Fruit fly (Drosophila melanogaster) whole organism, embryonic: ENCODE data around the gene CG6961.

ENCODE experiments used
- BtbVII ChIP-seq: fragments of 200-800 bp; sonication (Bioruptor generic); optimal IDR thresholded peaks from 3 replicates; lab custom pipeline; 2017; ENCODE audit warnings: missing biosample characterization, mild to moderate bottlenecking, missing genetic modification characterization
- CG11696 ChIP-seq: fragments of 200-800 bp; sonication (Bioruptor generic); IDR thresholded peaks from 2 replicates; pipeline ENCODE4 v1.3.6; 2022; ENCODE audit warnings: missing biosample characterization, missing genetic modification characterization
- CG12391 ChIP-seq: fragments of 200-800 bp; sonication (Bioruptor generic); optimal IDR thresholded peaks from 3 replicates; lab custom pipeline; 2018; ENCODE audit warnings: missing biosample characterization, mild to moderate bottlenecking, missing genetic modification characterization, moderate library complexity
- CG12744 ChIP-seq: fragments of 200-800 bp; sonication (Bioruptor generic); optimal IDR thresholded peaks from 2 replicates; lab custom pipeline; 2016; ENCODE audit warnings: missing biosample characterization, missing genetic modification characterization
- CG14710 ChIP-seq: fragments of 200-800 bp; sonication (Bioruptor generic); optimal IDR thresholded peaks from 3 replicates; lab custom pipeline; 2019; ENCODE audit warnings: missing biosample characterization, mild to moderate bottlenecking, missing genetic modification characterization, moderate library complexity
- CG14860 ChIP-seq: fragments of 200-800 bp; sonication (Bioruptor generic); IDR thresholded peaks from 3 replicates; pipeline ENCODE4 v1.3.6; 2022; ENCODE audit warnings: missing biosample characterization, missing genetic modification characterization; ENCODE audit not compliant: partially characterized antibody
- CG1602 ChIP-seq: fragments of 200-800 bp; sonication (Bioruptor generic); optimal IDR thresholded peaks from 3 replicates; lab custom pipeline; 2016; ENCODE audit warnings: missing biosample characterization, missing genetic modification characterization
- CG2712 ChIP-seq: fragments of 200-800 bp; optimal IDR thresholded peaks from 3 replicates; lab custom pipeline; 2019; ENCODE audit warnings: missing biosample characterization, mild to moderate bottlenecking, missing genetic modification characterization, moderate library complexity
- CG30020 ChIP-seq: fragments of 200-800 bp; optimal IDR thresholded peaks from 2 replicates; lab custom pipeline; 2019; ENCODE audit warnings: missing biosample characterization, mild to moderate bottlenecking, missing genetic modification characterization, moderate library complexity
- CG32772 ChIP-seq: fragments of 200-800 bp; sonication (Bioruptor generic); IDR thresholded peaks from 2 replicates; pipeline ENCODE4 v1.3.6; 2022; ENCODE audit warnings: missing biosample characterization, missing genetic modification characterization
- CG3407 ChIP-seq: fragments of 200-800 bp; sonication (Bioruptor generic); optimal IDR thresholded peaks from 2 replicates; lab custom pipeline; 2018; ENCODE audit warnings: missing biosample characterization, mild to moderate bottlenecking, missing genetic modification characterization
- CG4617 ChIP-seq: fragments of 200-800 bp; sonication (Bioruptor generic); optimal IDR thresholded peaks from 3 replicates; lab custom pipeline; 2016; ENCODE audit warnings: missing biosample characterization, missing genetic modification characterization, borderline replicate concordance
- CG4730 ChIP-seq: fragments of 200-800 bp; sonication (Bioruptor generic); IDR thresholded peaks from 2 replicates; pipeline ENCODE4 v1.3.6; 2022; ENCODE audit warnings: missing biosample characterization, missing genetic modification characterization
- CG7357 ChIP-seq: fragments of 200-800 bp; sonication (Bioruptor generic); IDR thresholded peaks from 3 replicates; pipeline ENCODE4 v1.3.6; 2022; ENCODE audit warnings: missing biosample characterization, missing genetic modification characterization
- CoRest ChIP-seq: fragments of 200-800 bp; sonication (Bioruptor generic); optimal IDR thresholded peaks from 3 replicates; lab custom pipeline; 2018; ENCODE audit warnings: missing biosample characterization, mild to moderate bottlenecking, missing genetic modification characterization, moderate library complexity
- D19B ChIP-seq: fragments of 200-800 bp; sonication (Bioruptor generic); optimal IDR thresholded peaks from 2 replicates; lab custom pipeline; 2017; ENCODE audit warnings: missing biosample characterization, mild to moderate bottlenecking, missing genetic modification characterization
- Dbx ChIP-seq: fragments of 200-800 bp; sonication (Bioruptor generic); IDR thresholded peaks from 3 replicates; pipeline ENCODE4 v1.3.6; 2022; ENCODE audit warnings: missing biosample characterization, missing genetic modification characterization
- Doc2 ChIP-seq: fragments of 200-800 bp; sonication (Bioruptor generic); IDR thresholded peaks from 2 replicates; pipeline ENCODE4 v1.3.6; 2022; ENCODE audit warnings: missing biosample characterization, missing genetic modification characterization
- E2f1 ChIP-seq: fragments of 200-800 bp; sonication (Bioruptor generic); IDR thresholded peaks from 2 replicates; pipeline ENCODE4 v1.3.6; 2022; ENCODE audit warnings: missing biosample characterization, missing genetic modification characterization
- Ets65A ChIP-seq: fragments of 200-800 bp; sonication (Bioruptor generic); peaks from one replicate; lab custom pipeline; 2016; ENCODE audit warnings: missing biosample characterization, missing genetic modification characterization
- HLH54F ChIP-seq: fragments of 200-800 bp; sonication (Bioruptor generic); optimal IDR thresholded peaks from 3 replicates; lab custom pipeline; 2016; ENCODE audit warnings: missing biosample characterization, missing genetic modification characterization
- Hmr ChIP-seq: fragments of 200-800 bp; sonication (Bioruptor generic); optimal IDR thresholded peaks from 3 replicates; lab custom pipeline; 2017; ENCODE audit warnings: mild to moderate bottlenecking, missing biosample characterization, missing genetic modification reagents, missing genetic modification characterization
- MESR4 ChIP-seq: fragments of 200-800 bp; sonication (Bioruptor generic); optimal IDR thresholded peaks from 2 replicates; lab custom pipeline; 2018; ENCODE audit warnings: missing biosample characterization, mild to moderate bottlenecking, missing genetic modification characterization, moderate library complexity
- Oaz ChIP-seq: fragments of 200-800 bp; sonication (Bioruptor generic); IDR thresholded peaks from 2 replicates; pipeline ENCODE4 v1.3.6; 2022; ENCODE audit warnings: missing biosample characterization, missing genetic modification characterization
- PHDP ChIP-seq: fragments of 200-800 bp; sonication (Bioruptor generic); optimal IDR thresholded peaks from 3 replicates; lab custom pipeline; 2018; ENCODE audit warnings: missing biosample characterization, mild to moderate bottlenecking, missing genetic modification characterization, moderate library complexity
- Side ChIP-seq: fragments of 200-800 bp; sonication (Bioruptor generic); optimal IDR thresholded peaks from 2 replicates; lab custom pipeline; 2016; ENCODE audit warnings: missing biosample characterization, missing genetic modification characterization
- Stat92E ChIP-seq, 3 experiments: fragments of >200 bp in 2 of 3; fragments of 200-800 bp in 1 of 3; sonication (Bioruptor generic) in 1 of 3; optimal IDR thresholded peaks; 2 replicates each; lab custom pipeline; 2017 to 2019; ENCODE audit warnings: missing biosample characterization in 3 of 3, missing genetic modification characterization in 3 of 3, mild to moderate bottlenecking in 1 of 3, moderate library complexity in 1 of 3
- Vsx1 ChIP-seq: fragments of 200-800 bp; sonication (Bioruptor generic); optimal IDR thresholded peaks from 2 replicates; lab custom pipeline; 2017; ENCODE audit warnings: missing biosample characterization, mild to moderate bottlenecking, missing genetic modification characterization, missing genetic modification reagents
- ab ChIP-seq: fragments of 200-800 bp; sonication (Bioruptor generic); optimal IDR thresholded peaks from 2 replicates; lab custom pipeline; 2016; ENCODE audit warnings: missing biosample characterization, missing genetic modification characterization
- al ChIP-seq: fragments of 200-800 bp; sonication (Bioruptor generic); IDR thresholded peaks from 2 replicates; pipeline ENCODE4 v1.3.6; 2022; ENCODE audit warnings: missing biosample characterization, missing genetic modification characterization
- btn ChIP-seq: fragments of 200-800 bp; sonication (Bioruptor generic); optimal IDR thresholded peaks from 2 replicates; lab custom pipeline; 2016; ENCODE audit warnings: missing biosample characterization, missing genetic modification characterization
- cad ChIP-seq: fragments of >200 bp; optimal IDR thresholded peaks from 2 replicates; lab custom pipeline; 2017; ENCODE audit warnings: missing biosample characterization, missing genetic modification characterization
- cas ChIP-seq: fragments of 200-800 bp; sonication (Bioruptor generic); IDR thresholded peaks from 2 replicates; pipeline ENCODE4 v1.3.6; 2022; ENCODE audit warnings: missing biosample characterization, missing genetic modification characterization
- danr ChIP-seq: fragments of 200-800 bp; sonication (Bioruptor generic); IDR thresholded peaks from 2 replicates; pipeline ENCODE4 v1.3.6; 2022; ENCODE audit warnings: missing biosample characterization, missing genetic modification characterization
- emc ChIP-seq: fragments of 200-800 bp; sonication (Bioruptor generic); optimal IDR thresholded peaks from 2 replicates; lab custom pipeline; 2016; ENCODE audit warnings: missing biosample characterization, missing genetic modification characterization
- en ChIP-seq: fragments of 200-800 bp; sonication (Bioruptor generic); optimal IDR thresholded peaks from 2 replicates; lab custom pipeline; 2016; ENCODE audit warnings: missing biosample characterization, missing genetic modification characterization
- esg ChIP-seq: fragments of 200-800 bp; sonication (Bioruptor generic); conservative IDR thresholded peaks from 2 replicates; pipeline ENCODE4 v1.3.6; 2022; ENCODE audit warnings: missing biosample characterization, missing genetic modification characterization
- ewg ChIP-seq: fragments of 200-800 bp; sonication (Bioruptor generic); optimal IDR thresholded peaks from 3 replicates; lab custom pipeline; 2017; ENCODE audit warnings: mild to moderate bottlenecking, missing biosample characterization, missing genetic modification reagents, missing genetic modification characterization
- exex ChIP-seq: fragments of 200-800 bp; sonication (Bioruptor generic); optimal IDR thresholded peaks from 4 replicates; lab custom pipeline; 2018; ENCODE audit warnings: missing biosample characterization, mild to moderate bottlenecking, missing genetic modification characterization, moderate library complexity
- eyg ChIP-seq: fragments of 200-800 bp; sonication (Bioruptor generic); optimal IDR thresholded peaks from 3 replicates; lab custom pipeline; 2016; ENCODE audit warnings: missing biosample characterization, missing genetic modification characterization
- gce ChIP-seq: fragments of 200-800 bp; sonication (Bioruptor generic); IDR thresholded peaks from 3 replicates; pipeline ENCODE4 v1.3.6; 2022; ENCODE audit warnings: missing biosample characterization, missing genetic modification characterization
- gcm ChIP-seq: fragments of 200-800 bp; sonication (Bioruptor generic); optimal IDR thresholded peaks from 2 replicates; lab custom pipeline; 2019; ENCODE audit warnings: missing biosample characterization, mild to moderate bottlenecking, missing genetic modification characterization, moderate library complexity
- hkb ChIP-seq, 2 experiments: fragments of 200-800 bp in 1 of 2; fragments of >200 bp in 1 of 2; sonication (Bioruptor generic) in 1 of 2; IDR thresholded peaks in 1 of 2; optimal IDR thresholded peaks in 1 of 2; 2 replicates each; pipeline versions ENCODE4 v1.3.6 to Lab custom; 2017 to 2022; ENCODE audit warnings: missing biosample characterization in 1 of 2, missing genetic modification characterization in 1 of 2
- phol ChIP-seq: fragments of 200-800 bp; sonication (Bioruptor generic); optimal IDR thresholded peaks from 3 replicates; lab custom pipeline; 2018; ENCODE audit warnings: missing biosample characterization, mild to moderate bottlenecking, missing genetic modification characterization, moderate library complexity
- pnt ChIP-seq: fragments of 200-800 bp; sonication (Bioruptor generic); optimal IDR thresholded peaks from 3 replicates; lab custom pipeline; 2016; ENCODE audit warnings: missing biosample characterization, missing genetic modification characterization
- pzg ChIP-seq: fragments of 200-800 bp; sonication (Bioruptor generic); optimal IDR thresholded peaks from 3 replicates; lab custom pipeline; 2018; ENCODE audit warnings: missing biosample characterization, mild to moderate bottlenecking, missing genetic modification characterization, moderate library complexity
- sens ChIP-seq: fragments of 200-800 bp; sonication (Bioruptor generic); peaks from one replicate; lab custom pipeline; 2016; ENCODE audit warnings: missing biosample characterization, missing genetic modification characterization
- sens-2 ChIP-seq: fragments of 200-800 bp; sonication (Bioruptor generic); IDR thresholded peaks from 2 replicates; pipeline ENCODE4 v1.3.6; 2022; ENCODE audit warnings: missing biosample characterization, missing genetic modification characterization
- tin ChIP-seq: fragments of 200-800 bp; sonication (Bioruptor generic); optimal IDR thresholded peaks from 3 replicates; lab custom pipeline; 2016; ENCODE audit warnings: missing biosample characterization, missing genetic modification characterization
- tio ChIP-seq: fragments of 200-800 bp; sonication (Bioruptor generic); optimal IDR thresholded peaks from 2 replicates; lab custom pipeline; 2017; ENCODE audit warnings: missing biosample characterization, missing genetic modification characterization, inconsistent platforms
- vnd ChIP-seq: fragments of 200-800 bp; sonication (Bioruptor generic); IDR thresholded peaks from 3 replicates; pipeline ENCODE4 v1.3.6; 2022; ENCODE audit warnings: missing biosample characterization, missing genetic modification characterization; ENCODE audit not compliant: partially characterized antibody

Gene CG6961

DNA sequence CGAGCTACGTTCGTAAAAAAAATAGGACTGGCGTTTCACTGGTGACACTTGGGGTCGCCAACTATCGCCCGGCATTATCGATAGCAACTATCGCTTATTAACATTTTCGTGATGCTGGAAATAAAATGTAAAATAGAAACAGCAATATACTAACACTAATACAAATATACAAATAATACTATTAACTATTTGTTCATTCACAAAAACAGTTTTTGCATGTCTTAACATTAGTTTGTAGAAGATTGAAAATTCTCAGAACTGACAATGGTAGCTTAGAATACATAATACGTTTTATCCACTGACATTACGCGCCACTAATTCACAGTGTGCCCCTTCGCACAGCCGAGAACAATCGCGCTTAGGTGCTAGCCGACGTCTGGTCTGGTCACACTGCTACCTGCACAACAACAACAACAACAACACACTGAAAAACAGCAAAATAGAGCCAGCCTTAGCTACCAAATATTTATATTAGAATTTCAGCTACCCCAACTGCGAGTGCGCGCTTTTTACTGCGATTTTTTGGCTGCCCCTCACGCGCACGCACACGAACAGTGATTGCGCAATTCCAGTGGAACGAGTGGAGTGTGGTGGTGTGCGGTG is at the start of gene CG6961, which contains the start of gene S6KL (continued):
- TF ChIP-seq CG12391: peak; percentile 34
- no peak for TF ChIP-seq sens-2 (GFP tag; lab: Robert Waterston, UW)
- TF ChIP-seq CG2712: peak; percentile 22
- no peak for TF ChIP-seq ab
- TF ChIP-seq vnd (GFP tag; lab: Robert Waterston, UW): peak; percentile 82
- TF ChIP-seq al: no peak
- no peak for TF ChIP-seq D19B (GFP tag; lab: Kevin White, UChicago)
- TF ChIP-seq btn (GFP tag; lab: Kevin White, UChicago): no peak
- no peak for TF ChIP-seq gce (GFP tag; lab: Robert Waterston, UW)
- TF ChIP-seq CG32772 (GFP tag; lab: Robert Waterston, UW): no peak
- TF ChIP-seq CG7357 (GFP tag; lab: Robert Waterston, UW): peak; percentile 96
- TF ChIP-seq Hmr: peak; percentile 11
- TF ChIP-seq sens (GFP tag; lab: Kevin White, UChicago): no peak
- no peak for TF ChIP-seq danr
- TF ChIP-seq gcm (GFP tag; lab: Kevin White, UChicago): no peak
- no peak for TF ChIP-seq exex (tag; lab: Kevin White, UChicago)
- no peak for TF ChIP-seq tin (GFP tag; lab: Kevin White, UChicago)
- TF ChIP-seq CG4730 (GFP tag; lab: Robert Waterston, UW): no peak
- no peak for TF ChIP-seq emc (GFP tag; lab: Kevin White, UChicago)
- TF ChIP-seq pzg: peak; percentile 78
- TF ChIP-seq Oaz (GFP tag; lab: Robert Waterston, UW): no peak
- no peak for TF ChIP-seq en (GFP tag; lab: Kevin White, UChicago)
- TF ChIP-seq CG14710 (tag; lab: Kevin White, UChicago): peak; percentile 67
- no peak for TF ChIP-seq HLH54F
- no peak for TF ChIP-seq CG11696 (GFP tag; lab: Robert Waterston, UW)
- TF ChIP-seq Dbx (GFP tag; lab: Robert Waterston, UW): no peak
- peak; percentile 29 for TF ChIP-seq CG4617
- peak; percentile 53 for TF ChIP-seq phol (tag; lab: Kevin White, UChicago)
- TF ChIP-seq ewg: peak; percentile 84
- no peak for TF ChIP-seq BtbVII (GFP tag; lab: Kevin White, UChicago)
- TF ChIP-seq E2f1 (GFP tag; lab: Robert Waterston, UW): no peak
- peak; percentile 83 for TF ChIP-seq MESR4 (GFP tag; lab: Kevin White, UChicago)
- TF ChIP-seq eyg (GFP tag; lab: Kevin White, UChicago): no peak
- TF ChIP-seq Stat92E (GFP tag; optimal IDR thresholded peaks at IDR 0.05; lab: Kevin White, UChicago): no peak
- TF ChIP-seq pnt (GFP tag; lab: Kevin White, UChicago): no peak
- no peak for TF ChIP-seq CG12744
- TF ChIP-seq cad (GFP tag; lab: Kevin White, UChicago): no peak
- TF ChIP-seq Side: no peak
- no peak for TF ChIP-seq Doc2 (GFP tag; lab: Robert Waterston, UW)
- TF ChIP-seq hkb (optimal IDR thresholded peaks at IDR 0.05; lab: Kevin White, UChicago): peak; percentile 57
- no peak for TF ChIP-seq hkb (GFP tag; IDR thresholded peaks at IDR 0.05; lab: Robert Waterston, UW)
- no peak for TF ChIP-seq PHDP (tag; lab: Kevin White, UChicago)
- no peak for TF ChIP-seq esg
- TF ChIP-seq CG1602: no peak
- TF ChIP-seq CoRest (tag; lab: Kevin White, UChicago): peak; percentile 44
- peak; percentile 67 for TF ChIP-seq CG14860
- TF ChIP-seq CG30020: peak; percentile 95
- TF ChIP-seq cas (GFP tag; lab: Robert Waterston, UW): no peak
- TF ChIP-seq Ets65A (GFP tag; lab: Kevin White, UChicago): peak; percentile 86
- TF ChIP-seq CG3407: no peak
- no peak for TF ChIP-seq tio (GFP tag; lab: Kevin White, UChicago)
- TF ChIP-seq Vsx1: no peak
